Worm (Caenorhabditis elegans) whole organism, young adult: ENCODE results near the gene gegf-1.

ENCODE experiments used
- B0261.1 ChIP-seq: sonication (generic microtip); optimal IDR thresholded peaks from 2 replicates; lab custom pipeline; 2016; ENCODE audit warnings: mild to moderate bottlenecking, missing genetic modification characterization, moderate library complexity, missing compliant biosample characterization
- B0336.3 ChIP-seq: fragments of 200-800 bp; sonication (Bioruptor generic); IDR thresholded peaks from 2 replicates; pipeline ENCODE4 v1.3.6; 2022; ENCODE audit warnings: missing genetic modification characterization, missing compliant biosample characterization
- D2030.7 ChIP-seq: fragments of 200-800 bp; sonication (Bioruptor generic); IDR thresholded peaks from 2 replicates; pipeline ENCODE4 v1.3.6; 2022; ENCODE audit warnings: missing genetic modification reagents, missing genetic modification characterization, missing compliant biosample characterization
- F23B12.7 ChIP-seq: sonication (generic microtip); optimal IDR thresholded peaks from 2 replicates; lab custom pipeline; 2017; ENCODE audit warnings: missing genetic modification characterization, mild to moderate bottlenecking, missing compliant biosample characterization, antibody characterized with exemption, moderate library complexity; ENCODE audit not compliant: insufficient read depth
- F37B4.10 ChIP-seq: fragments of 200-800 bp; sonication (Bioruptor generic); IDR thresholded peaks from 2 replicates; pipeline ENCODE4 v1.3.6; 2022; ENCODE audit warnings: missing genetic modification characterization, missing compliant biosample characterization
- F52B5.7 ChIP-seq: sonication (generic microtip); optimal IDR thresholded peaks from 2 replicates; lab custom pipeline; 2016; ENCODE audit warnings: mild to moderate bottlenecking, missing genetic modification characterization, missing compliant biosample characterization
- F57C9.4 ChIP-seq: sonication (generic microtip); optimal IDR thresholded peaks from 2 replicates; lab custom pipeline; 2017; ENCODE audit warnings: mild to moderate bottlenecking, missing genetic modification characterization, missing compliant biosample characterization
- K11D2.4 ChIP-seq: fragments of 200-800 bp; sonication (Bioruptor generic); IDR thresholded peaks from 2 replicates; pipeline ENCODE4 v1.3.6; 2022; ENCODE audit warnings: missing genetic modification reagents, missing genetic modification characterization, missing compliant biosample characterization
- K12H6.12 ChIP-seq: fragments of 200-800 bp; sonication (Bioruptor generic); optimal IDR thresholded peaks from 2 replicates; lab custom pipeline; 2018; ENCODE audit warnings: mild to moderate bottlenecking, missing genetic modification characterization, missing compliant biosample characterization
- T07F8.4 ChIP-seq: sonication (generic microtip); optimal IDR thresholded peaks from 2 replicates; lab custom pipeline; 2016; ENCODE audit warnings: mild to moderate bottlenecking, missing genetic modification characterization, moderate library complexity, missing compliant biosample characterization
- T26A5.8 ChIP-seq: sonication (generic microtip); optimal IDR thresholded peaks from 2 replicates; lab custom pipeline; 2016; ENCODE audit warnings: missing genetic modification characterization, missing compliant biosample characterization
- atf-7 ChIP-seq: sonication (generic microtip); optimal IDR thresholded peaks from 2 replicates; lab custom pipeline; 2017; ENCODE audit warnings: mild to moderate bottlenecking, missing genetic modification characterization, missing compliant biosample characterization
- attf-5 ChIP-seq: fragments of 200-800 bp; sonication (Bioruptor generic); optimal IDR thresholded peaks from 2 replicates; lab custom pipeline; 2018; ENCODE audit warnings: mild to moderate bottlenecking, missing genetic modification characterization, missing compliant biosample characterization
- bed-1 ChIP-seq: fragments of 200-800 bp; sonication (Bioruptor generic); IDR thresholded peaks from 2 replicates; pipeline ENCODE4 v1.3.6; 2022; ENCODE audit warnings: missing genetic modification reagents, missing genetic modification characterization, missing compliant biosample characterization
- cebp-1 ChIP-seq, 2 experiments: fragments of 200-800 bp in 1 of 2; sonication (Bioruptor generic) in 1 of 2; sonication (generic microtip) in 1 of 2; IDR thresholded peaks in 1 of 2; optimal IDR thresholded peaks in 1 of 2; 2 replicates each; pipeline versions ENCODE4 v1.3.6 to Lab custom; 2017 to 2022; ENCODE audit warnings: missing compliant biosample characterization in 2 of 2, missing genetic modification characterization in 2 of 2, mild to moderate bottlenecking in 1 of 2, missing genetic modification reagents in 1 of 2, moderate library complexity in 1 of 2
- cebp-2 ChIP-seq: fragments of 200-800 bp; sonication (Bioruptor generic); IDR thresholded peaks from 2 replicates; pipeline ENCODE4 v1.3.6; 2022; ENCODE audit warnings: missing genetic modification characterization, missing compliant biosample characterization
- ceh-100 ChIP-seq: fragments of 200-800 bp; sonication (Bioruptor generic); IDR thresholded peaks from 2 replicates; pipeline ENCODE4 v1.3.6; 2022; ENCODE audit warnings: missing genetic modification reagents, missing genetic modification characterization, missing compliant biosample characterization
- ceh-79 ChIP-seq: sonication (generic microtip); optimal IDR thresholded peaks from 2 replicates; lab custom pipeline; 2017; ENCODE audit warnings: mild to moderate bottlenecking, missing genetic modification characterization, missing compliant biosample characterization
- dox-1 ChIP-seq: fragments of 200-800 bp; sonication (Bioruptor generic); IDR thresholded peaks from 2 replicates; pipeline ENCODE4 v1.3.6; 2022; ENCODE audit warnings: missing genetic modification reagents, missing genetic modification characterization, missing compliant biosample characterization
- dpl-1 ChIP-seq: fragments of 150-350 bp; optimal IDR thresholded peaks from 2 replicates; lab custom pipeline; 2014; ENCODE audit warnings: missing biosample characterization, missing genetic modification reagents, missing genetic modification characterization
- efl-1 ChIP-seq: fragments of 150-350 bp; optimal IDR thresholded peaks from 2 replicates; lab custom pipeline; 2014; ENCODE audit warnings: missing biosample characterization, missing genetic modification reagents, missing genetic modification characterization
- egl-44 ChIP-seq: fragments of 200-800 bp; sonication (Bioruptor generic); IDR thresholded peaks from 2 replicates; pipeline ENCODE4 v1.3.6; 2022; ENCODE audit warnings: missing genetic modification reagents, missing genetic modification characterization, missing compliant biosample characterization
- egrh-3 ChIP-seq: fragments of 200-800 bp; sonication (Bioruptor generic); IDR thresholded peaks from 2 replicates; pipeline ENCODE4 v1.3.6; 2022; ENCODE audit warnings: missing genetic modification reagents, missing genetic modification characterization, missing compliant biosample characterization
- hmg-1.2 ChIP-seq: fragments of 200-800 bp; sonication (Bioruptor generic); IDR thresholded peaks from 2 replicates; pipeline ENCODE4 v1.3.6; 2022; ENCODE audit warnings: missing genetic modification reagents, missing genetic modification characterization, missing compliant biosample characterization
- hrde-1 ChIP-seq: sonication (generic microtip); optimal IDR thresholded peaks from 2 replicates; lab custom pipeline; 2016; ENCODE audit warnings: missing genetic modification characterization, mild to moderate bottlenecking, missing compliant biosample characterization, moderate library complexity, missing genotype, missing genetic modification reagents, borderline replicate concordance
- hsf-1 ChIP-seq: fragments of 200-800 bp; sonication (Bioruptor generic); IDR thresholded peaks from 2 replicates; pipeline ENCODE4 v1.3.6; 2022; ENCODE audit warnings: missing genetic modification reagents, missing genetic modification characterization, missing compliant biosample characterization
- let-607 ChIP-seq, 2 experiments: fragments of 200-800 bp in 1 of 2; sonication (Bioruptor generic) in 1 of 2; sonication (generic microtip) in 1 of 2; optimal IDR thresholded peaks; 2 replicates each; lab custom pipeline; 2016 to 2018; ENCODE audit warnings: mild to moderate bottlenecking in 2 of 2, missing compliant biosample characterization in 2 of 2, missing genetic modification characterization in 2 of 2, moderate library complexity in 2 of 2, missing genotype in 1 of 2
- lin-26 ChIP-seq: fragments of 200-800 bp; sonication (Bioruptor generic); IDR thresholded peaks from 2 replicates; pipeline ENCODE4 v1.3.6; 2022; ENCODE audit warnings: missing genetic modification reagents, missing genetic modification characterization, missing compliant biosample characterization
- lin-35 ChIP-seq, 3 experiments: fragments of 150-350 bp in 2 of 3; sonication (generic microtip) in 1 of 3; optimal IDR thresholded peaks; 2 replicates each; lab custom pipeline; 2014 to 2018; ENCODE audit warnings: missing biosample characterization in 3 of 3, missing genetic modification characterization in 3 of 3, missing genetic modification reagents in 3 of 3
- lsl-1 ChIP-seq: fragments of 200-800 bp; sonication (Bioruptor generic); optimal IDR thresholded peaks from 2 replicates; lab custom pipeline; 2018; ENCODE audit warnings: mild to moderate bottlenecking, missing genetic modification characterization, moderate library complexity, missing compliant biosample characterization
- madf-6 ChIP-seq: fragments of 200-800 bp; sonication (Bioruptor generic); IDR thresholded peaks from 2 replicates; pipeline ENCODE4 v1.3.6; 2022; ENCODE audit warnings: missing genetic modification reagents, missing genetic modification characterization, missing compliant biosample characterization
- mcd-1 ChIP-seq: fragments of 200-800 bp; sonication (Bioruptor generic); IDR thresholded peaks from 2 replicates; pipeline ENCODE4 v1.3.6; 2022; ENCODE audit warnings: missing genetic modification reagents, missing genetic modification characterization, missing compliant biosample characterization
- mes-4 ChIP-seq: sonication (generic microtip); optimal IDR thresholded peaks from 2 replicates; lab custom pipeline; 2016; ENCODE audit warnings: missing genotype, missing genetic modification characterization, missing compliant biosample characterization
- rpc-1 ChIP-seq, 2 experiments: fragments of 150-350 bp in 1 of 2; sonication (generic microtip) in 1 of 2; optimal IDR thresholded peaks; 2 replicates each; lab custom pipeline; 2014 to 2018; ENCODE audit warnings: missing biosample characterization in 1 of 2, missing genetic modification characterization in 1 of 2, missing genetic modification reagents in 1 of 2, missing genotype in 1 of 2
- sea-2 ChIP-seq: fragments of 200-800 bp; sonication (Bioruptor generic); IDR thresholded peaks from 2 replicates; pipeline ENCODE4 v1.3.6; 2022; ENCODE audit warnings: missing genetic modification characterization, missing compliant biosample characterization
- snpc-1.3 ChIP-seq: sonication (generic microtip); optimal IDR thresholded peaks from 2 replicates; lab custom pipeline; 2017; ENCODE audit warnings: missing genetic modification characterization, mild to moderate bottlenecking, missing compliant biosample characterization, antibody characterized with exemption, moderate library complexity, missing genotype, missing genetic modification reagents; ENCODE audit not compliant: insufficient read depth
- tlf-1 ChIP-seq: fragments of 200-800 bp; sonication (Bioruptor generic); optimal IDR thresholded peaks from 2 replicates; lab custom pipeline; 2018; ENCODE audit warnings: mild to moderate bottlenecking, missing genetic modification characterization, missing compliant biosample characterization
- zfh-2 ChIP-seq: fragments of 200-800 bp; sonication (Bioruptor generic); conservative IDR thresholded peaks from 2 replicates; pipeline ENCODE4 v1.3.6; 2022; ENCODE audit warnings: missing genetic modification reagents, missing genetic modification characterization, missing compliant biosample characterization

The gegf-1 gene

ce11 chrIV:132095-132494 is 25.6 kb downstream of the gegf-1 start, which contains the start of gene daf-1:
TSS of gene daf-1 (plus strand) at chrIV:132416.
- TF ChIP-seq hmg-1.2 (GFP tag; lab: Robert Waterston, UW) (peak; percentile 58; the same call in 1 of the 2 replicates), zfh-2 (GFP tag; lab: Robert Waterston, UW) (0 out of 2 replicates have a peak, but pooled peaks have one; percentile 25), K11D2.4 (GFP tag; lab: Robert Waterston, UW) (no peak), F23B12.7 (no peak), K12H6.12 (tag; lab: Kevin White, UChicago) (peak; percentile 23)
- TF ChIP-seq, all 124 proteins: peak for 3

ce11 chrIV:130150-130549 is 27.6 kb downstream of the gegf-1 start:
- TF ChIP-seq hsf-1, result no peak
- TF ChIP-seq cebp-1 (GFP tag; IDR thresholded peaks at IDR 0.05; lab: Robert Waterston, UW), result 0 out of 2 replicates have a peak, but pooled peaks have one; percentile 16
- no peak for TF ChIP-seq cebp-1 (tag; optimal IDR thresholded peaks at IDR 0.05; lab: Kevin White, UChicago)

ce11 chrIV:128525-128924 is 29.2 kb downstream of the gegf-1 start:
- TF ChIP-seq egrh-3 (GFP tag; lab: Robert Waterston, UW), result peak; percentile 97
- peak; percentile 68 for TF ChIP-seq madf-6
- no peak for TF ChIP-seq cebp-1 (GFP tag; IDR thresholded peaks at IDR 0.05; lab: Robert Waterston, UW)
- TF ChIP-seq cebp-1 (tag; optimal IDR thresholded peaks at IDR 0.05; lab: Kevin White, UChicago), result peak; percentile 10
- TF ChIP-seq efl-1 (GFP tag; lab: Kevin White, UChicago), result peak; percentile 28
- no peak for TF ChIP-seq sea-2 (GFP tag; lab: Robert Waterston, UW)
- no peak for TF ChIP-seq B0261.1 (tag; lab: Kevin White, UChicago)
- TF ChIP-seq hsf-1, result 0 out of 2 replicates have a peak, but pooled peaks have one; percentile 27
- peak; percentile 95 for TF ChIP-seq zfh-2 (GFP tag; lab: Robert Waterston, UW)
- TF ChIP-seq dox-1 (GFP tag; lab: Robert Waterston, UW), result peak; percentile 46
- peak; percentile 32; the same call in 1 of the 2 replicates for TF ChIP-seq D2030.7 (GFP tag; lab: Robert Waterston, UW)
- peak; percentile 30 to 66 for TF ChIP-seq let-607 (tag; optimal IDR thresholded peaks at IDR 0.05; lab: Kevin White, UChicago)
- no peak for TF ChIP-seq bed-1
- peak; percentile 64; the same call in 1 of the 2 replicates for TF ChIP-seq mcd-1 (GFP tag; lab: Robert Waterston, UW)
- TF ChIP-seq F37B4.10 (GFP tag; lab: Robert Waterston, UW), result no peak
- TF ChIP-seq B0336.3 (GFP tag; lab: Robert Waterston, UW), result 0 out of 2 replicates have a peak, but pooled peaks have one; percentile 18
- TF ChIP-seq lin-26 (GFP tag; lab: Robert Waterston, UW), result 0 out of 2 replicates have a peak, but pooled peaks have one; percentile 12
- TF ChIP-seq lsl-1, result peak; percentile 41
- TF ChIP-seq hmg-1.2 (GFP tag; lab: Robert Waterston, UW), result peak; percentile 32; the same call in 1 of the 2 replicates
- no peak for TF ChIP-seq cebp-2 (GFP tag; lab: Robert Waterston, UW)
- peak; percentile 23 for TF ChIP-seq attf-5 (GFP tag; lab: Kevin White, UChicago)

- peak; percentile 44; the same call in 1 of the 2 replicates for TF ChIP-seq ceh-100
- TF ChIP-seq hrde-1 (tag; lab: Kevin White, UChicago), result no peak
- no peak for TF ChIP-seq ceh-79 (tag; lab: Kevin White, UChicago)
- TF ChIP-seq let-607 (tag; optimal IDR thresholded peaks at IDR 0.05; lab: Kevin White, UChicago), result no peak
- peak in 1 of 3 experiments; percentile 41 for TF ChIP-seq lin-35 (GFP tag; optimal IDR thresholded peaks at IDR 0.05; lab: Kevin White, UChicago)
- no peak for TF ChIP-seq T07F8.4 (tag; lab: Kevin White, UChicago)
- TF ChIP-seq rpc-1 (optimal IDR thresholded peaks at IDR 0.05; lab: Kevin White, UChicago), result no peak
- TF ChIP-seq rpc-1 (tag; optimal IDR thresholded peaks at IDR 0.05; lab: Kevin White, UChicago), result no peak
- TF ChIP-seq egl-44 (GFP tag; lab: Robert Waterston, UW), result no peak
- TF ChIP-seq cebp-1 (GFP tag; IDR thresholded peaks at IDR 0.05; lab: Robert Waterston, UW), result 0 out of 2 replicates have a peak, but pooled peaks have one; percentile 50
- TF ChIP-seq cebp-1 (tag; optimal IDR thresholded peaks at IDR 0.05; lab: Kevin White, UChicago), result peak; percentile 56
- TF ChIP-seq F52B5.7 (tag; lab: Kevin White, UChicago), result no peak
- TF ChIP-seq mes-4, result no peak
- peak; percentile 81 for TF ChIP-seq lsl-1
- TF ChIP-seq F57C9.4 (tag; lab: Kevin White, UChicago), result no peak
- TF ChIP-seq snpc-1.3 (tag; lab: Kevin White, UChicago), result peak; percentile 25
- TF ChIP-seq atf-7 (tag; lab: Kevin White, UChicago), result no peak
- no peak for TF ChIP-seq T26A5.8 (tag; lab: Kevin White, UChicago)
- TF ChIP-seq tlf-1 (GFP tag; lab: Kevin White, UChicago), result no peak
- TF ChIP-seq dpl-1 (GFP tag; lab: Kevin White, UChicago), result no peak
These were observed 31.6 kb downstream of the gegf-1 start, which contains the start of the genes grld-1 and cox-6C for ce11 chrIV:125881-126781. TSS of gene grld-1 (minus strand) at chrIV:125931. TSS of gene cox-6C (plus strand) at chrIV:126731.
